Worm (Caenorhabditis elegans) whole organism, L3 larva: ENCODE results near the gene srxa-16.

Experiments used
- egl-27 ChIP-seq: sonication (generic microtip); optimal IDR thresholded peaks from 4 replicates; lab custom pipeline; 2017; ENCODE audit warnings: missing biosample characterization, missing genetic modification reagents, missing genetic modification characterization
- elt-2 ChIP-seq: sonication (generic microtip); optimal IDR thresholded peaks from 2 replicates; lab custom pipeline; 2016; ENCODE audit warnings: missing genetic modification reagents, mild to moderate bottlenecking, missing genetic modification characterization, missing compliant biosample characterization
- nhr-28 ChIP-seq: fragments of 150-350 bp; optimal IDR thresholded peaks from 2 replicates; lab custom pipeline; 2014; ENCODE audit warnings: missing biosample characterization, missing genetic modification characterization
- nhr-76 ChIP-seq: fragments of 150-350 bp; sonication (generic microtip); optimal IDR thresholded peaks from 5 replicates; lab custom pipeline; 2014; ENCODE audit warnings: missing biosample characterization, missing genetic modification characterization
- zag-1 ChIP-seq: fragments of 150-350 bp; optimal IDR thresholded peaks from 2 replicates; lab custom pipeline; 2014; ENCODE audit warnings: missing biosample characterization, missing genetic modification characterization

DNA sequence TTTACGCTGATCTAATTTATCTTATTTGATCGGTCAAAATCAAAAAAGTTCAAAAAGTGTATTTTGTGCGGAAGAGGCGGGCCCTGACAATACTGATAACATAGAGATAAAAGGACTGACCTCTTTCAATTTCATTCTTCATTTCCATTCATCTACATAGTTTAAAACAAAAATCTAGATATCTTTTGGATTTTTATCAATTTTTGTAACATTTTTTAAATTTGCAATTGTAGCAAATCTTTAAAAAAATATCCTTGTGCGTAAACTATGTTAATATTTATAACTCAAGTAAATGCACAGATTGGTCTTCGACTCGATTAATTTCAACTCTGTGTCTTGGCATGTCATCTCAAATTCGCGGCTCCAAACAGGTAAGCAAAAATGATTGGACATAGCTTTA lies 10.5 kb downstream of the srxa-16 start, which contains the start of gene argk-1:
- TF ChIP-seq zag-1 (no peak), egl-27 (tag; lab: Kevin White, UChicago) (no peak), nhr-76 (tag; lab: Kevin White, UChicago) (no peak), nhr-28 (tag; lab: Kevin White, UChicago) (no peak), elt-2 (tag; lab: Kevin White, UChicago) (no peak)
